Worm (Caenorhabditis elegans) whole organism, mixed stage, embryonic: ENCODE results near the gene snt-3.

Experiments
- lsy-2 ChIP-seq: fragments of 150-350 bp; optimal IDR thresholded peaks from 2 replicates; lab custom pipeline; 2014; ENCODE audit warnings: missing biosample characterization, missing genetic modification characterization
- nhr-76 ChIP-seq: sonication (generic microtip); optimal IDR thresholded peaks from 2 replicates; lab custom pipeline; 2017; ENCODE audit warnings: missing biosample characterization, missing genetic modification characterization
- pha-4 ChIP-seq: fragments of 150-350 bp; optimal IDR thresholded peaks from 2 replicates; lab custom pipeline; 2018; ENCODE audit warnings: missing biosample characterization, missing genetic modification reagents, missing genetic modification characterization
- ztf-11 ChIP-seq: fragments of 150-350 bp; optimal IDR thresholded peaks from 2 replicates; lab custom pipeline; 2014; ENCODE audit warnings: missing biosample characterization, missing genetic modification characterization

DNA sequence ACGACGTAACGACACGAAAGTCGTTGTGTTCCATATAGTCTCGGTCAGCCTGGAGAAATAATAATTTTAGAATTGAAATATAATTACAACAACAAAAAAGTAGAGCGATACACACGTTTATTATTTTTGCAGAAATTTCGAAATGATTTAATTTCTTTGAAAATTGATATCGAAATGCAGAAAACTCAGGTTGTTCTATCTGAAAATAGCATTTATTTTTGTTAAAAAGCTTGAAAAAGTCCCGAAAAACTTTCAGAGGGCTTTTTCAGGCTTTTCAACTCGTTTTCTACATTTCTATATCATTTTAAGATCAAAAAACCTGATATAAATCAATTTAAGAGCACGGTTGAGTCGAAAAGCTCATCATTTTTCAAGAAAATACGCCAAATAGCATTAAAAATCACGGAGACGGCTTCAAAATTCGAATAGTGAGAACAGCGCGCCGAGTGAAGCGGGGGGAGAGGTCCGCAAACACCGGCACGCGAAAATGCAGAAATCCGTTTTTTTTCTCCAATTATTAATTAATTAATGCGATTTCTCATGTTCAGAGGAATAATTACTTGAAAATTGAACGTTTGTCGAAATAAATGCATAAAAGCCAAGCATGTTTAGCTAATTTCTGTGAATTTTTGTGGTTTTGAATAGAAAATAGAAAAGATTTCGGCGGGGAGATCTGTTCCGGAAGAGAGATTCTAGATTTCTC, 12.5 kb upstream of the snt-3 start, which contains the start of gene rga-4:
- TF ChIP-seq lsy-2 (tag; lab: Kevin White, UChicago) (no peak), pha-4 (tag; lab: Kevin White, UChicago) (no peak), nhr-76 (tag; lab: Kevin White, UChicago) (no peak), ztf-11 (tag; lab: Kevin White, UChicago) (no peak)
